Fruit fly (Drosophila melanogaster): ENCODE results near the gene Obp8a.

- TF ChIP-seq CG8478 (optimal IDR thresholded peaks at IDR 0.05) (no peak), CTCF (optimal IDR thresholded peaks at IDR 0.05) (no peak)
Measured at dm6 chrX:9200234-9200633, 14.4 kb upstream of the Obp8a start.
